Fruit fly (Drosophila melanogaster) whole organism, embryonic: ENCODE data around the gene CG31804.

ENCODE experiments used
- Atf3 ChIP-seq: fragments of 200-800 bp; sonication (Bioruptor generic); optimal IDR thresholded peaks from 3 replicates; lab custom pipeline; 2016; ENCODE audit warnings: missing biosample characterization, missing genetic modification characterization
- Atf6 ChIP-seq: fragments of 200-800 bp; sonication (Bioruptor generic); IDR thresholded peaks from 2 replicates; pipeline ENCODE4 v1.3.6; 2022; ENCODE audit warnings: missing biosample characterization, missing genetic modification characterization
- Bgb ChIP-seq: fragments of 200-800 bp; sonication (Bioruptor generic); IDR thresholded peaks from 2 replicates; pipeline ENCODE4 v1.3.6; 2022; ENCODE audit warnings: missing biosample characterization, missing genetic modification characterization; ENCODE audit not compliant: partially characterized antibody
- Bteb2 ChIP-seq: fragments of 200-800 bp; sonication (Bioruptor generic); optimal IDR thresholded peaks from 2 replicates; lab custom pipeline; 2016; ENCODE audit warnings: missing biosample characterization, missing genetic modification characterization
- CG10274 ChIP-seq: fragments of 200-800 bp; sonication (Bioruptor generic); optimal IDR thresholded peaks from 3 replicates; lab custom pipeline; 2017; ENCODE audit warnings: missing biosample characterization, mild to moderate bottlenecking, missing genetic modification characterization
- CG11723 ChIP-seq: fragments of 200-800 bp; sonication (Bioruptor generic); optimal IDR thresholded peaks from 2 replicates; lab custom pipeline; 2017; ENCODE audit warnings: missing biosample characterization, mild to moderate bottlenecking, missing genetic modification characterization
- CG1233 ChIP-seq: fragments of 200-800 bp; sonication (Bioruptor generic); optimal IDR thresholded peaks from 4 replicates; lab custom pipeline; 2018; ENCODE audit warnings: missing biosample characterization, mild to moderate bottlenecking, missing genetic modification characterization
- CG12391 ChIP-seq: fragments of 200-800 bp; sonication (Bioruptor generic); optimal IDR thresholded peaks from 3 replicates; lab custom pipeline; 2018; ENCODE audit warnings: missing biosample characterization, mild to moderate bottlenecking, missing genetic modification characterization, moderate library complexity
- CG12744 ChIP-seq: fragments of 200-800 bp; sonication (Bioruptor generic); optimal IDR thresholded peaks from 2 replicates; lab custom pipeline; 2016; ENCODE audit warnings: missing biosample characterization, missing genetic modification characterization
- CG13287 ChIP-seq: fragments of 200-800 bp; sonication (Bioruptor generic); IDR thresholded peaks from 2 replicates; pipeline ENCODE4 v1.3.6; 2022; ENCODE audit warnings: missing biosample characterization, missing genetic modification characterization; ENCODE audit not compliant: partially characterized antibody
- CG13775 ChIP-seq: fragments of 200-800 bp; sonication (Bioruptor generic); optimal IDR thresholded peaks from 3 replicates; lab custom pipeline; 2017; ENCODE audit warnings: missing biosample characterization, mild to moderate bottlenecking, missing genetic modification characterization
- CG13894 ChIP-seq: fragments of 200-800 bp; sonication (Bioruptor generic); optimal IDR thresholded peaks from 3 replicates; lab custom pipeline; 2018; ENCODE audit warnings: missing biosample characterization, mild to moderate bottlenecking, missing genetic modification characterization, moderate library complexity
- CG14014 ChIP-seq: fragments of 200-800 bp; sonication (Bioruptor generic); IDR thresholded peaks from 2 replicates; pipeline ENCODE4 v1.3.6; 2022; ENCODE audit warnings: missing biosample characterization, missing genetic modification characterization
- CG15073 ChIP-seq: fragments of 200-800 bp; sonication (Bioruptor generic); optimal IDR thresholded peaks from 2 replicates; lab custom pipeline; 2016; ENCODE audit warnings: missing biosample characterization, missing genetic modification characterization
- CG1832 ChIP-seq: fragments of 200-800 bp; sonication (Bioruptor generic); optimal IDR thresholded peaks from 2 replicates; lab custom pipeline; 2017; ENCODE audit warnings: missing biosample characterization, mild to moderate bottlenecking, missing genetic modification characterization, inconsistent platforms
- CG18619 ChIP-seq: fragments of 200-800 bp; sonication (Bioruptor generic); optimal IDR thresholded peaks from 3 replicates; lab custom pipeline; 2017; ENCODE audit warnings: missing biosample characterization, mild to moderate bottlenecking, missing genetic modification characterization
- CG2129 ChIP-seq: fragments of 200-800 bp; sonication (Bioruptor generic); IDR thresholded peaks from 2 replicates; pipeline ENCODE4 v1.3.6; 2022; ENCODE audit warnings: missing biosample characterization, missing genetic modification characterization; ENCODE audit not compliant: partially characterized antibody
- CG2202 ChIP-seq: fragments of 200-800 bp; sonication (Bioruptor generic); optimal IDR thresholded peaks from 2 replicates; lab custom pipeline; 2018; ENCODE audit warnings: missing biosample characterization, mild to moderate bottlenecking, missing genetic modification characterization
- CG3163 ChIP-seq: fragments of 200-800 bp; sonication (Bioruptor generic); optimal IDR thresholded peaks from 3 replicates; lab custom pipeline; 2016; ENCODE audit warnings: missing biosample characterization, missing genetic modification characterization
- CG4282 ChIP-seq: fragments of 200-800 bp; sonication (Bioruptor generic); optimal IDR thresholded peaks from 2 replicates; lab custom pipeline; 2016; ENCODE audit warnings: missing biosample characterization, missing genetic modification characterization
- CG8089 ChIP-seq: fragments of 200-800 bp; sonication (Bioruptor generic); optimal IDR thresholded peaks from 3 replicates; lab custom pipeline; 2016; ENCODE audit warnings: missing biosample characterization, missing genetic modification characterization
- CG8924 ChIP-seq: fragments of 200-800 bp; optimal IDR thresholded peaks from 3 replicates; lab custom pipeline; 2019; ENCODE audit warnings: missing biosample characterization, mild to moderate bottlenecking, missing genetic modification characterization, moderate library complexity
- CG9609 ChIP-seq: fragments of 200-800 bp; sonication (Bioruptor generic); optimal IDR thresholded peaks from 3 replicates; lab custom pipeline; 2016; ENCODE audit warnings: missing biosample characterization, missing genetic modification characterization
- Deaf1 ChIP-seq: fragments of 200-800 bp; optimal IDR thresholded peaks from 3 replicates; lab custom pipeline; 2019; ENCODE audit warnings: missing biosample characterization, mild to moderate bottlenecking, missing genetic modification characterization, moderate library complexity
- Dll ChIP-seq: fragments of 200-800 bp; sonication (Bioruptor generic); IDR thresholded peaks from 4 replicates; pipeline ENCODE4 v1.3.6; 2022; ENCODE audit warnings: missing biosample characterization, missing genetic modification characterization; ENCODE audit not compliant: partially characterized antibody
- Doc3 ChIP-seq: fragments of 200-800 bp; sonication (Bioruptor generic); IDR thresholded peaks from 3 replicates; pipeline ENCODE4 v1.3.6; 2022; ENCODE audit warnings: missing biosample characterization, missing genetic modification characterization; ENCODE audit not compliant: partially characterized antibody
- Fer2 ChIP-seq: fragments of 200-800 bp; sonication (Bioruptor generic); optimal IDR thresholded peaks from 2 replicates; lab custom pipeline; 2018; ENCODE audit warnings: missing biosample characterization, mild to moderate bottlenecking, missing genetic modification characterization, moderate library complexity
- HLH54F ChIP-seq: fragments of 200-800 bp; sonication (Bioruptor generic); optimal IDR thresholded peaks from 3 replicates; lab custom pipeline; 2016; ENCODE audit warnings: missing biosample characterization, missing genetic modification characterization
- HmgZ ChIP-seq: fragments of 200-800 bp; sonication (Bioruptor generic); optimal IDR thresholded peaks from 2 replicates; lab custom pipeline; 2018; ENCODE audit warnings: missing biosample characterization, mild to moderate bottlenecking, missing genetic modification characterization
- MBD-R2 ChIP-seq: fragments of 200-800 bp; sonication (Bioruptor generic); IDR thresholded peaks from 2 replicates; pipeline ENCODE4 v1.3.6; 2022; ENCODE audit warnings: missing biosample characterization, missing genetic modification characterization
- NK7.1 ChIP-seq: fragments of 200-800 bp; sonication (Bioruptor generic); optimal IDR thresholded peaks from 3 replicates; lab custom pipeline; 2016; ENCODE audit warnings: missing biosample characterization, missing genetic modification characterization
- Oli ChIP-seq: fragments of 200-800 bp; sonication (Bioruptor generic); optimal IDR thresholded peaks from 2 replicates; lab custom pipeline; 2018; ENCODE audit warnings: missing biosample characterization, mild to moderate bottlenecking, missing genetic modification characterization, moderate library complexity
- Sox102F ChIP-seq: fragments of 200-800 bp; sonication (Bioruptor generic); optimal IDR thresholded peaks from 2 replicates; lab custom pipeline; 2018; ENCODE audit warnings: missing biosample characterization, mild to moderate bottlenecking, missing genetic modification characterization, moderate library complexity
- Spps ChIP-seq: fragments of 200-800 bp; sonication (Bioruptor generic); optimal IDR thresholded peaks from 2 replicates; lab custom pipeline; 2018; ENCODE audit warnings: missing biosample characterization, mild to moderate bottlenecking, missing genetic modification characterization
- az2 ChIP-seq: fragments of 200-800 bp; sonication (Bioruptor generic); optimal IDR thresholded peaks from 3 replicates; lab custom pipeline; 2016; ENCODE audit warnings: missing biosample characterization, missing genetic modification characterization
- esg ChIP-seq: fragments of 200-800 bp; sonication (Bioruptor generic); conservative IDR thresholded peaks from 2 replicates; pipeline ENCODE4 v1.3.6; 2022; ENCODE audit warnings: missing biosample characterization, missing genetic modification characterization
- eyg ChIP-seq: fragments of 200-800 bp; sonication (Bioruptor generic); optimal IDR thresholded peaks from 3 replicates; lab custom pipeline; 2016; ENCODE audit warnings: missing biosample characterization, missing genetic modification characterization
- fd102C ChIP-seq: fragments of 200-800 bp; sonication (Bioruptor generic); optimal IDR thresholded peaks from 2 replicates; lab custom pipeline; 2018; ENCODE audit warnings: missing biosample characterization, mild to moderate bottlenecking, missing genetic modification characterization, moderate library complexity
- grn ChIP-seq: fragments of 200-800 bp; sonication (Bioruptor generic); optimal IDR thresholded peaks from 3 replicates; lab custom pipeline; 2017; ENCODE audit warnings: missing biosample characterization, missing genetic modification characterization
- ken ChIP-seq: fragments of 200-800 bp; sonication (Bioruptor generic); IDR thresholded peaks from 3 replicates; pipeline ENCODE4 v1.3.6; 2022; ENCODE audit warnings: missing biosample characterization, missing genetic modification characterization
- onecut ChIP-seq: fragments of 200-800 bp; sonication (Bioruptor generic); IDR thresholded peaks from 2 replicates; pipeline ENCODE4 v1.3.6; 2022; ENCODE audit warnings: missing biosample characterization, missing genetic modification characterization
- pros ChIP-seq: fragments of 200-800 bp; sonication (Bioruptor generic); optimal IDR thresholded peaks from 3 replicates; lab custom pipeline; 2019; ENCODE audit warnings: missing biosample characterization, mild to moderate bottlenecking, missing genetic modification characterization, moderate library complexity
- psq ChIP-seq: fragments of 200-800 bp; sonication (Bioruptor generic); optimal IDR thresholded peaks from 2 replicates; lab custom pipeline; 2017; ENCODE audit warnings: missing biosample characterization, missing genetic modification characterization
- ro ChIP-seq: fragments of 200-800 bp; sonication (Bioruptor generic); IDR thresholded peaks from 2 replicates; pipeline ENCODE4 v1.3.6; 2022; ENCODE audit warnings: missing biosample characterization, missing genetic modification characterization
- sd ChIP-seq: fragments of 200-800 bp; sonication (Bioruptor generic); optimal IDR thresholded peaks from 3 replicates; lab custom pipeline; 2018; ENCODE audit warnings: missing biosample characterization, mild to moderate bottlenecking, missing genetic modification characterization, moderate library complexity
- sima ChIP-seq: fragments of 200-800 bp; sonication (Bioruptor generic); optimal IDR thresholded peaks from 2 replicates; lab custom pipeline; 2016; ENCODE audit warnings: missing biosample characterization, missing genetic modification characterization
- slou ChIP-seq: fragments of 200-800 bp; sonication (Bioruptor generic); optimal IDR thresholded peaks from 3 replicates; lab custom pipeline; 2016; ENCODE audit warnings: missing biosample characterization, missing genetic modification characterization
- so ChIP-seq: fragments of 200-800 bp; sonication (Bioruptor generic); IDR thresholded peaks from 3 replicates; pipeline ENCODE4 v1.3.6; 2022; ENCODE audit warnings: missing biosample characterization, missing genetic modification characterization
- tio ChIP-seq: fragments of 200-800 bp; sonication (Bioruptor generic); optimal IDR thresholded peaks from 2 replicates; lab custom pipeline; 2017; ENCODE audit warnings: missing biosample characterization, missing genetic modification characterization, inconsistent platforms
- wek ChIP-seq: fragments of 200-800 bp; sonication (Bioruptor generic); optimal IDR thresholded peaks from 3 replicates; lab custom pipeline; 2018; ENCODE audit warnings: missing biosample characterization, mild to moderate bottlenecking, missing genetic modification characterization, moderate library complexity
- zf30C ChIP-seq: fragments of 200-800 bp; sonication (Bioruptor generic); optimal IDR thresholded peaks from 3 replicates; lab custom pipeline; 2018; ENCODE audit warnings: missing biosample characterization, mild to moderate bottlenecking, missing genetic modification characterization

Gene CG31804

DNA sequence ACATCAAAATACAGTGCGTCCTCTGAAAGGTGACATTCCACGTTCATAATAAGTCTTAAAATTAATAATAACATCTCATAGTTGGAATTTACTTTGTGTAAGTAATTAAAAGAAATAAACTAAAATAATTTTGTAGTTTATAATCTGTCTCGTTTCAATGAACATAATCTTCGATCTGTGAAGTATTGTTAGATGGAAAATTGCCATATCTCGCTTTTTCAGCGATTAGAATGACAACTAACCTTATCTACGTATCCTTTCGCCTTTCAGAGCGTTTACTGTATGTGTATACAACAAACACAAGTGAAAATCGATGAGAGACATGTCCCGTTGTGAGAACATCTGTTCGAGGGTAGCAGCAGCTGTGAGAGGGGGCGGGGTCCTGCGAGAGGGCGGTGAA, 19.0 kb downstream of the CG31804 start (continued):
- TF ChIP-seq CG15073 (GFP tag; lab: Kevin White, UChicago) (no peak), CG4282 (GFP tag; lab: Kevin White, UChicago) (no peak), CG1233 (GFP tag; lab: Kevin White, UChicago) (peak; percentile 81), slou (GFP tag; lab: Kevin White, UChicago) (peak; percentile 40), CG3163 (GFP tag; lab: Kevin White, UChicago) (no peak), CG13894 (tag; lab: Kevin White, UChicago) (peak; percentile 75), CG8089 (peak; percentile 12), onecut (GFP tag; lab: Robert Waterston, UW) (peak; percentile 93), Sox102F (peak; percentile 81), CG9609 (GFP tag; lab: Kevin White, UChicago) (no peak), CG8924 (peak; percentile 88), Deaf1 (tag; lab: Kevin White, UChicago) (peak; percentile 29), CG13775 (GFP tag; lab: Kevin White, UChicago) (peak; percentile 65), CG18619 (GFP tag; lab: Kevin White, UChicago) (peak; percentile 54), ro (GFP tag; lab: Robert Waterston, UW) (no peak), CG10274 (GFP tag; lab: Kevin White, UChicago) (peak; percentile 3), Doc3 (no peak), NK7.1 (GFP tag; lab: Kevin White, UChicago) (no peak), CG14014 (GFP tag; lab: Robert Waterston, UW) (peak; percentile 60), eyg (GFP tag; lab: Kevin White, UChicago) (no peak), CG2202 (tag; lab: Kevin White, UChicago) (peak; percentile 82), ken (0 out of 3 replicates have a peak, but pooled peaks have one; percentile 38), Bteb2 (GFP tag; lab: Kevin White, UChicago) (peak; percentile 62), CG1832 (no peak), CG11723 (GFP tag; lab: Kevin White, UChicago) (peak; percentile 50), pros (peak; percentile 53), Fer2 (peak; percentile 74), grn (peak; percentile 11), CG12744 (GFP tag; lab: Kevin White, UChicago) (peak; percentile 3), Bgb (no peak), Atf6 (GFP tag; lab: Robert Waterston, UW) (peak; percentile 63; the same call in 1 of the 2 replicates), CG12391 (tag; lab: Kevin White, UChicago) (peak; percentile 85), Dll (GFP tag; lab: Robert Waterston, UW) (no peak), sima (peak; percentile 2), zf30C (no peak), so (no peak), Spps (tag; lab: Kevin White, UChicago) (peak; percentile 82), esg (GFP tag; lab: Robert Waterston, UW) (peak; percentile 33; the same call in 1 of the 2 replicates), sd (tag; lab: Kevin White, UChicago) (peak; percentile 16), fd102C (GFP tag; lab: Kevin White, UChicago) (peak; percentile 46), CG13287 (GFP tag; lab: Robert Waterston, UW) (no peak), psq (GFP tag; lab: Kevin White, UChicago) (no peak), MBD-R2 (GFP tag; lab: Robert Waterston, UW) (no peak), CG2129 (GFP tag; lab: Robert Waterston, UW) (no peak), tio (GFP tag; lab: Kevin White, UChicago) (peak; percentile 67), az2 (peak; percentile 73), Atf3 (GFP tag; lab: Kevin White, UChicago) (peak; percentile 4), wek (peak; percentile 25), HLH54F (GFP tag; lab: Kevin White, UChicago) (peak; percentile 26), Oli (tag; lab: Kevin White, UChicago) (peak; percentile 77), HmgZ (tag; lab: Kevin White, UChicago) (peak; percentile 73)
